Fruit fly (Drosophila melanogaster) S2 (cell line): Measurements from ENCODE around the gene CG33310.

ENCODE experiments used
- CG8478 ChIP-seq: fragments of >200 bp; optimal IDR thresholded peaks from 2 replicates; lab custom pipeline; 2018
- CTCF ChIP-seq, 2 experiments: fragments of >200 bp; optimal IDR thresholded peaks; 2 replicates each; lab custom pipeline; 2018

DNA sequence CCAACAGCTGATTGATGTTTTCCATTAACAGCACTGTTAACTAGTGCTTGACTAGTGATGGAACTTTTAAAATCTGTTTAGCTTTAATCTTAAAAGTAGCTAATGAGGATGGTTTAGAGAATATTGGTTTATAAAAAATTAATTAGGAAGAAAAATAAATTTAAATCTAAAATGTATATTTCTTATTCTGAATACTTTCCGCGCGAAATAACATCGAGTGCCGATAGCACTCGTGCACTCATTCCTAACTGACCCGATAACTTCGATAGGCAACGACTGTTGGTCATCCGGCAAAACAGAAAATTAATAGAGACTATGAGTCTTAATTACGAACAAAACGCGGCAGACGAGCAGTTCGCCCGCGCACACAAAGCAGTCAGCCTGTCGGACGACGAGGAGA, 17.0 kb upstream of the CG33310 start, which contains the start of the genes THG and Rnmt:
- TF ChIP-seq CG8478 (lab: Kevin White, UChicago) (no peak), CTCF (optimal IDR thresholded peaks at IDR 0.05; lab: Kevin White, UChicago) (no peak)
